Worm (Caenorhabditis elegans): ENCODE measurements around the gene C16A3.2.

C16A3.2 gene

ce11 chrIII:6415306-6415973 lies 25.8 kb downstream of the C16A3.2 start, which contains the start of gene nas-4:
TSS of gene nas-4 (minus strand) at chrIII:6415656.
- TF ChIP-seq him-1 (tag; optimal IDR thresholded peaks at IDR 0.05), result no peak
- no peak for TF ChIP-seq dao-5 (tag; optimal IDR thresholded peaks at IDR 0.05)
- TF ChIP-seq W03F9.2 (tag; optimal IDR thresholded peaks at IDR 0.05), result no peak

- no peak for TF ChIP-seq dao-5 (tag; optimal IDR thresholded peaks at IDR 0.05)
These were observed 28.6 kb downstream of the C16A3.2 start for ce11 chrIII:6418254-6418653.

- TF ChIP-seq him-1 (tag; optimal IDR thresholded peaks at IDR 0.05) (no peak), W03F9.2 (tag; optimal IDR thresholded peaks at IDR 0.05) (no peak), dao-5 (tag; optimal IDR thresholded peaks at IDR 0.05) (no peak)
These were observed 29.8 kb downstream of the C16A3.2 start, which contains the start of gene atgl-1 for ce11 chrIII:6419409-6419944. TSS of gene atgl-1 (minus strand) at chrIII:6419459.

- TF ChIP-seq dao-5 (tag; optimal IDR thresholded peaks at IDR 0.05), result no peak
These were observed 30.6 kb downstream of the C16A3.2 start for ce11 chrIII:6420201-6420600.

ce11 chrIII:6420995-6421404 lies 31.4 kb downstream of the C16A3.2 start:
- TF ChIP-seq dao-5 (tag; optimal IDR thresholded peaks at IDR 0.05) (no peak), W03F9.2 (tag; optimal IDR thresholded peaks at IDR 0.05) (peak; percentile 60)

- no peak for TF ChIP-seq dao-5 (tag; optimal IDR thresholded peaks at IDR 0.05)
These were observed 31.8 kb downstream of the C16A3.2 start for ce11 chrIII:6421473-6421872.

- TF ChIP-seq dao-5 (tag; optimal IDR thresholded peaks at IDR 0.05) (no peak), him-1 (tag; optimal IDR thresholded peaks at IDR 0.05) (no peak), W03F9.2 (tag; optimal IDR thresholded peaks at IDR 0.05) (no peak)
These were observed 32.4 kb downstream of the C16A3.2 start for ce11 chrIII:6421973-6422511.

ce11 chrIII:6422721-6423120 lies 33.1 kb downstream of the C16A3.2 start:
- TF ChIP-seq him-1 (tag; optimal IDR thresholded peaks at IDR 0.05) (no peak), dao-5 (tag; optimal IDR thresholded peaks at IDR 0.05) (no peak), W03F9.2 (tag; optimal IDR thresholded peaks at IDR 0.05) (no peak)

- TF ChIP-seq him-1 (tag; optimal IDR thresholded peaks at IDR 0.05) (no peak), W03F9.2 (tag; optimal IDR thresholded peaks at IDR 0.05) (no peak), dao-5 (tag; optimal IDR thresholded peaks at IDR 0.05) (no peak)
These were observed 37.6 kb downstream of the C16A3.2 start, which contains the start of gene C05D11.8 for ce11 chrIII:6427205-6427604. TSS of gene C05D11.8 (minus strand) at chrIII:6427305.

- no peak for TF ChIP-seq dao-5 (tag; optimal IDR thresholded peaks at IDR 0.05)
- no peak for TF ChIP-seq him-1 (tag; optimal IDR thresholded peaks at IDR 0.05)
- TF ChIP-seq W03F9.2 (tag; optimal IDR thresholded peaks at IDR 0.05), result no peak
These were observed 41.2 kb downstream of the C16A3.2 start, which contains the start of gene popl-1 for ce11 chrIII:6430834-6431233. TSS of gene popl-1 (minus strand) at chrIII:6430934.

ce11 chrIII:6431766-6432228 lies 42.2 kb downstream of the C16A3.2 start, which contains the start of the genes mrps-17 and txdc-9:
TSS of gene mrps-17 (minus strand) at chrIII:6431798.
TSS of gene txdc-9 (plus strand) at chrIII:6432178.
- TF ChIP-seq W03F9.2 (tag; optimal IDR thresholded peaks at IDR 0.05), result peak; percentile 91
- no peak for TF ChIP-seq him-1 (tag; optimal IDR thresholded peaks at IDR 0.05)
- TF ChIP-seq dao-5 (tag; optimal IDR thresholded peaks at IDR 0.05), result no peak

- TF ChIP-seq W03F9.2 (tag; optimal IDR thresholded peaks at IDR 0.05), result no peak
- TF ChIP-seq dao-5 (tag; optimal IDR thresholded peaks at IDR 0.05), result no peak
- TF ChIP-seq him-1 (tag; optimal IDR thresholded peaks at IDR 0.05), result no peak
These were observed 43.3 kb downstream of the C16A3.2 start, which contains the start of gene vps-16 for ce11 chrIII:6432939-6433338. TSS of gene vps-16 (plus strand) at chrIII:6433239.

ce11 chrIII:6436308-6436707 lies 46.7 kb downstream of the C16A3.2 start, which contains the start of gene C05D11.1:
TSS of gene C05D11.1 (plus strand) at chrIII:6436608.
- no peak for TF ChIP-seq W03F9.2 (tag; optimal IDR thresholded peaks at IDR 0.05)
- no peak for TF ChIP-seq him-1 (tag; optimal IDR thresholded peaks at IDR 0.05)
- TF ChIP-seq dao-5 (tag; optimal IDR thresholded peaks at IDR 0.05), result no peak

- TF ChIP-seq dao-5 (tag; optimal IDR thresholded peaks at IDR 0.05) (no peak), him-1 (tag; optimal IDR thresholded peaks at IDR 0.05) (no peak), W03F9.2 (tag; optimal IDR thresholded peaks at IDR 0.05) (no peak)
These were observed 50.2 kb downstream of the C16A3.2 start for ce11 chrIII:6439854-6440253.
